Worm (Caenorhabditis elegans): ENCODE results near the gene acbp-5.

- TF ChIP-seq pqm-1 (tag; optimal IDR thresholded peaks at IDR 0.05) (no peak), zip-4 (GFP tag; optimal IDR thresholded peaks at IDR 0.05) (no peak), elt-3 (tag; optimal IDR thresholded peaks at IDR 0.05) (no peak)
Measured at ce11 chrIII:13644279-13644678, 2.8 kb upstream of the acbp-5 start.

All from whole organism, L1 larva.